Worm (Caenorhabditis elegans) whole organism, mixed stage, embryonic: ENCODE measurements around the gene srx-60.

Source experiments
- M03D4.4 ChIP-seq: sonication (generic microtip); optimal IDR thresholded peaks from 2 replicates; lab custom pipeline; 2017; ENCODE audit warnings: mild to moderate bottlenecking, missing genetic modification characterization, missing compliant biosample characterization
- elt-1 ChIP-seq: sonication (generic microtip); optimal IDR thresholded peaks from 2 replicates; lab custom pipeline; 2017; ENCODE audit warnings: missing genetic modification characterization, mild to moderate bottlenecking, missing compliant biosample characterization, antibody characterized with exemption, moderate library complexity, borderline replicate concordance; ENCODE audit not compliant: insufficient read depth
- lin-13 ChIP-seq: fragments of 150-350 bp; optimal IDR thresholded peaks from 2 replicates; lab custom pipeline; 2014; ENCODE audit warnings: missing biosample characterization, missing genetic modification characterization
- pha-4 ChIP-seq: fragments of 150-350 bp; optimal IDR thresholded peaks from 2 replicates; lab custom pipeline; 2018; ENCODE audit warnings: missing biosample characterization, missing genetic modification reagents, missing genetic modification characterization
- unc-39 ChIP-seq: fragments of 150-350 bp; optimal IDR thresholded peaks from 2 replicates; lab custom pipeline; 2014; ENCODE audit warnings: missing biosample characterization, missing genetic modification characterization
- unc-62 ChIP-seq: fragments of 150-350 bp; optimal IDR thresholded peaks from 2 replicates; lab custom pipeline; 2014; ENCODE audit warnings: missing biosample characterization, missing genetic modification reagents, missing genetic modification characterization

DNA sequence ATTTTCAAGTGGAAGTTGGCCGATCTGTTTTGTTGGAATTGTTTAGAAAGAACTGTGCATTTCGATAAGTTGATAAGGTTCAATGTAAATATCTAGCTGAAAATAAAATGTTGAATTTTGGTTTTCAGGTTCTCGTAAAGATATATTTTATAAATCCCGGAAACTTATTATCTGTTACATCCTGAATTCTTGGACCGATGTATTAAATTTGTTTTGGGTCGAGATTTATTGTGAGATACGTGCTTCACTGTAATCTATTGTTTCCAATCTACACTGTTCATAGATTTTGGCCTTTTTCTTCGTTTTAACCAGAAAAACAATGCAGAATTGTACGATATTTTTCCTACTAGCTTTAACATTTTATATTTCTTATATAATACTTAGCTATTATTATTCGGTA lies 43.6 kb upstream of the srx-60 start, which contains the start of gene C03G6.6:
- TF ChIP-seq elt-1 (tag; lab: Kevin White, UChicago): no peak
- no peak for TF ChIP-seq pha-4 (tag; lab: Kevin White, UChicago)
- TF ChIP-seq unc-39 (tag; lab: Kevin White, UChicago): no peak
- no peak for TF ChIP-seq M03D4.4
- TF ChIP-seq unc-62 (GFP tag; lab: Kevin White, UChicago): no peak
- no peak for TF ChIP-seq lin-13
